Worm (Caenorhabditis elegans): ENCODE measurements around the gene har-1.

har-1 gene

ce11 chrIII:4176109-4176596 is 24.3 kb downstream of the har-1 start, which contains the start of the genes hrde-1 and C16C10.13:
Gene hrde-1 (minus strand): TSS chrIII:4176159.
Gene C16C10.13 (plus strand): TSS chrIII:4176440.
- TF ChIP-seq elt-2 (tag; optimal IDR thresholded peaks at IDR 0.05) = no peak
- TF ChIP-seq efl-1 (optimal IDR thresholded peaks at IDR 0.05) = peak in 1 of 2 experiments; percentile 58
- no peak for TF ChIP-seq efl-1 (GFP tag; optimal IDR thresholded peaks at IDR 0.05 in 1 of 2)
- TF ChIP-seq ama-1 (optimal IDR thresholded peaks at IDR 0.05) = no peak

ce11 chrIII:4178564-4178963 is 26.7 kb downstream of the har-1 start, which contains the start of gene C16C10.2:
Gene C16C10.2 (minus strand): TSS chrIII:4178664.
- TF ChIP-seq lin-15B (tag; optimal IDR thresholded peaks at IDR 0.05) (no peak), lir-3 (tag; optimal IDR thresholded peaks at IDR 0.05; ENCODE audit: poor library complexity) (no peak), skn-1 (tag; optimal IDR thresholded peaks at IDR 0.05) (no peak), ama-1 (optimal IDR thresholded peaks at IDR 0.05) (no peak), aly-2 (tag; optimal IDR thresholded peaks at IDR 0.05) (no peak), mep-1 (tag; optimal IDR thresholded peaks at IDR 0.05) (no peak)

ce11 chrIII:4181338-4181737 is 29.5 kb downstream of the har-1 start, which contains the start of gene C16C10.1:
Gene C16C10.1 (minus strand): TSS chrIII:4181438.
- TF ChIP-seq unc-98 (GFP tag; IDR thresholded peaks at IDR 0.05) (no peak), fkh-4 (tag; optimal IDR thresholded peaks at IDR 0.05; ENCODE audit: borderline replicate concordance) (no peak), dpl-1 (GFP tag; optimal IDR thresholded peaks at IDR 0.05) (no peak), nhr-237 (tag; optimal IDR thresholded peaks at IDR 0.05) (no peak), nhr-28 (tag; optimal IDR thresholded peaks at IDR 0.05) (no peak), lsy-2 (tag; optimal IDR thresholded peaks at IDR 0.05) (no peak), mep-1 (tag; optimal IDR thresholded peaks at IDR 0.05) (no peak), ama-1 (optimal IDR thresholded peaks at IDR 0.05) (no peak), hlh-4 (tag; optimal IDR thresholded peaks at IDR 0.05) (no peak), blmp-1 (tag; optimal IDR thresholded peaks at IDR 0.05) (no peak), lin-15B (tag; optimal IDR thresholded peaks at IDR 0.05) (no peak), mdl-1 (tag; optimal IDR thresholded peaks at IDR 0.05) (no peak), sox-4 (tag; optimal IDR thresholded peaks at IDR 0.05) (no peak), alr-1 (tag; optimal IDR thresholded peaks at IDR 0.05; ENCODE audit: borderline replicate concordance) (no peak), pax-3 (tag; optimal IDR thresholded peaks at IDR 0.05) (no peak), Y116A8C.19 (tag; optimal IDR thresholded peaks at IDR 0.05; ENCODE audit: borderline replicate concordance) (no peak), nhr-77 (tag; optimal IDR thresholded peaks at IDR 0.05) (no peak), nhr-84 (tag; optimal IDR thresholded peaks at IDR 0.05) (no peak), zag-1 (tag; optimal IDR thresholded peaks at IDR 0.05) (no peak)

- no peak for TF ChIP-seq nhr-90 (tag; optimal IDR thresholded peaks at IDR 0.05; ENCODE audit: poor library complexity)
- no peak for TF ChIP-seq ceh-90 (tag; optimal IDR thresholded peaks at IDR 0.05)
- TF ChIP-seq nhr-19 (GFP tag; conservative IDR thresholded peaks at IDR 0.05) = no peak
- no peak for TF ChIP-seq fkh-10 (GFP tag; optimal IDR thresholded peaks at IDR 0.05)
- TF ChIP-seq fkh-8 (tag; optimal IDR thresholded peaks at IDR 0.05) = no peak
- no peak for TF ChIP-seq ama-1 (optimal IDR thresholded peaks at IDR 0.05)
- TF ChIP-seq unc-86 (tag; optimal IDR thresholded peaks at IDR 0.05) = no peak
- peak; percentile 15 for TF ChIP-seq rnt-1 (tag; optimal IDR thresholded peaks at IDR 0.05)
- TF ChIP-seq dpl-1 (GFP tag; optimal IDR thresholded peaks at IDR 0.05) = peak in 1 of 3 experiments; percentile 10
- TF ChIP-seq nhr-84 (tag; optimal IDR thresholded peaks at IDR 0.05) = no peak
- peak; percentile 32 for TF ChIP-seq blmp-1 (tag; optimal IDR thresholded peaks at IDR 0.05)
- TF ChIP-seq efl-3 (GFP tag; optimal IDR thresholded peaks at IDR 0.05) = no peak
- no peak for TF ChIP-seq efl-1 (optimal IDR thresholded peaks at IDR 0.05)
- TF ChIP-seq efl-1 (GFP tag; optimal IDR thresholded peaks at IDR 0.05 in 1 of 2) = peak in 1 of 2 experiments; percentile 81
- peak; percentile 94 for TF ChIP-seq pag-3 (tag; optimal IDR thresholded peaks at IDR 0.05; ENCODE audit: borderline replicate concordance, insufficient read depth)
- peak; percentile 15 for TF ChIP-seq lir-3 (tag; optimal IDR thresholded peaks at IDR 0.05; ENCODE audit: poor library complexity)
- peak in 1 of 2 experiments; percentile 29 for TF ChIP-seq lsy-2 (tag; optimal IDR thresholded peaks at IDR 0.05)
These were observed 35.0 kb downstream of the har-1 start, which contains the start of gene lars-1 for ce11 chrIII:4186751-4187309. Gene lars-1 (minus strand): TSS chrIII:4186801.
